Worm (Caenorhabditis elegans) whole organism, L3 larva: Measurements from ENCODE around the gene col-39.
A peak's percentile ranks its signal among the peaks of the same experiment; 100 is the strongest.

Source experiments
- R02D3.7 ChIP-seq: fragments of 150-350 bp; optimal IDR thresholded peaks from 2 replicates; lab custom pipeline; 2014; ENCODE audit warnings: missing biosample characterization, missing genetic modification characterization
- ZK546.5 ChIP-seq: sonication (generic microtip); optimal IDR thresholded peaks from 2 replicates; lab custom pipeline; 2017; ENCODE audit warnings: missing biosample characterization, missing genetic modification characterization
- aly-2 ChIP-seq: fragments of 150-350 bp; optimal IDR thresholded peaks from 2 replicates; lab custom pipeline; 2014; ENCODE audit warnings: missing biosample characterization, missing genetic modification characterization
- ama-1 ChIP-seq: fragments of 150-350 bp; optimal IDR thresholded peaks from 2 replicates; lab custom pipeline; 2018
- ceh-9 ChIP-seq: sonication (generic microtip); optimal IDR thresholded peaks from 2 replicates; lab custom pipeline; 2018; ENCODE audit warnings: missing biosample characterization, missing genetic modification characterization
- daf-12 ChIP-seq: fragments of 150-350 bp; optimal IDR thresholded peaks from 2 replicates; lab custom pipeline; 2014; ENCODE audit warnings: missing biosample characterization, missing genetic modification reagents, missing genetic modification characterization
- egl-27 ChIP-seq: sonication (generic microtip); optimal IDR thresholded peaks from 4 replicates; lab custom pipeline; 2017; ENCODE audit warnings: missing biosample characterization, missing genetic modification reagents, missing genetic modification characterization
- egl-5 ChIP-seq: fragments of 150-350 bp; optimal IDR thresholded peaks from 2 replicates; lab custom pipeline; 2017; ENCODE audit warnings: missing biosample characterization, missing genetic modification reagents, missing genetic modification characterization, inconsistent platforms
- elt-1 ChIP-seq: fragments of 150-350 bp; optimal IDR thresholded peaks from 2 replicates; lab custom pipeline; 2014; ENCODE audit warnings: missing biosample characterization, missing genetic modification characterization
- elt-2 ChIP-seq: sonication (generic microtip); optimal IDR thresholded peaks from 2 replicates; lab custom pipeline; 2016; ENCODE audit warnings: missing genetic modification reagents, mild to moderate bottlenecking, missing genetic modification characterization, missing compliant biosample characterization
- elt-3 ChIP-seq, 3 experiments: fragments of 150-350 bp in 1 of 3; sonication (generic microtip) in 2 of 3; optimal IDR thresholded peaks; 2 replicates in 2 of 3; 4 replicates in 1 of 3; lab custom pipeline; 2014 to 2017; ENCODE audit warnings: missing biosample characterization in 3 of 3, missing genetic modification characterization in 3 of 3
- eor-1 ChIP-seq, 2 experiments: fragments of 150-350 bp; optimal IDR thresholded peaks; 2 replicates each; lab custom pipeline; 2014 to 2018; ENCODE audit warnings: missing biosample characterization in 2 of 2, missing genetic modification characterization in 2 of 2
- hmg-11 ChIP-seq: sonication (generic microtip); optimal IDR thresholded peaks from 2 replicates; lab custom pipeline; 2016; ENCODE audit warnings: missing genetic modification characterization, missing compliant biosample characterization
- lin-15B ChIP-seq: fragments of 150-350 bp; optimal IDR thresholded peaks from 2 replicates; lab custom pipeline; 2014; ENCODE audit warnings: missing biosample characterization, missing genetic modification characterization
- lin-39 ChIP-seq: fragments of 150-350 bp; optimal IDR thresholded peaks from 2 replicates; lab custom pipeline; 2018; ENCODE audit warnings: missing biosample characterization, missing genetic modification reagents, missing genetic modification characterization
- lsy-12 ChIP-seq: sonication (generic microtip); optimal IDR thresholded peaks from 2 replicates; lab custom pipeline; 2016; ENCODE audit warnings: mild to moderate bottlenecking, missing genetic modification characterization, missing compliant biosample characterization
- mdl-1 ChIP-seq: fragments of 150-350 bp; optimal IDR thresholded peaks from 2 replicates; lab custom pipeline; 2014; ENCODE audit warnings: missing biosample characterization, missing genetic modification characterization
- nfya-1 ChIP-seq: sonication (generic microtip); optimal IDR thresholded peaks from 2 replicates; lab custom pipeline; 2017; ENCODE audit warnings: missing genetic modification characterization, mild to moderate bottlenecking, missing compliant biosample characterization, antibody characterized with exemption, moderate library complexity; ENCODE audit not compliant: insufficient read depth
- nhr-11 ChIP-seq: fragments of 150-350 bp; optimal IDR thresholded peaks from 2 replicates; lab custom pipeline; 2014; ENCODE audit warnings: missing biosample characterization, missing genetic modification characterization
- nhr-23 ChIP-seq: fragments of 150-350 bp; optimal IDR thresholded peaks from 2 replicates; lab custom pipeline; 2014; ENCODE audit warnings: missing biosample characterization, missing genetic modification reagents, missing genetic modification characterization
- nhr-237 ChIP-seq: fragments of 150-350 bp; optimal IDR thresholded peaks from 2 replicates; lab custom pipeline; 2014; ENCODE audit warnings: missing biosample characterization, missing genetic modification characterization
- nhr-25 ChIP-seq: sonication (generic microtip); optimal IDR thresholded peaks from 2 replicates; lab custom pipeline; 2017; ENCODE audit warnings: missing biosample characterization, missing genetic modification characterization
- nhr-43 ChIP-seq: sonication (generic microtip); optimal IDR thresholded peaks from 2 replicates; lab custom pipeline; 2016; ENCODE audit warnings: mild to moderate bottlenecking, missing genetic modification characterization, missing compliant biosample characterization; ENCODE audit not compliant: poor library complexity, severe bottlenecking
- nhr-67 ChIP-seq: fragments of 150-350 bp; optimal IDR thresholded peaks from 2 replicates; lab custom pipeline; 2014; ENCODE audit warnings: missing biosample characterization, missing genetic modification characterization
- nhr-77 ChIP-seq: fragments of 150-350 bp; optimal IDR thresholded peaks from 2 replicates; lab custom pipeline; 2014; ENCODE audit warnings: missing biosample characterization, missing genetic modification characterization
- pha-4 ChIP-seq: fragments of 150-350 bp; optimal IDR thresholded peaks from 2 replicates; lab custom pipeline; 2014; ENCODE audit warnings: missing biosample characterization, missing genetic modification reagents, missing genetic modification characterization
- pqm-1 ChIP-seq: fragments of 150-350 bp; optimal IDR thresholded peaks from 2 replicates; lab custom pipeline; 2017; ENCODE audit warnings: missing biosample characterization, missing genetic modification characterization, inconsistent platforms
- sea-2 ChIP-seq: fragments of 150-350 bp; sonication (generic microtip); optimal IDR thresholded peaks from 4 replicates; lab custom pipeline; 2014; ENCODE audit warnings: missing biosample characterization, missing genetic modification reagents, missing genetic modification characterization
- skn-1 ChIP-seq: fragments of 150-350 bp; optimal IDR thresholded peaks from 2 replicates; lab custom pipeline; 2014; ENCODE audit warnings: missing biosample characterization, missing genetic modification characterization
- tbx-2 ChIP-seq: sonication (generic microtip); optimal IDR thresholded peaks from 2 replicates; lab custom pipeline; 2016; ENCODE audit warnings: mild to moderate bottlenecking, missing genetic modification characterization, missing compliant biosample characterization
- unc-62 ChIP-seq: fragments of 150-350 bp; sonication (generic microtip); optimal IDR thresholded peaks from 4 replicates; lab custom pipeline; 2014; ENCODE audit warnings: missing biosample characterization, missing genetic modification reagents, missing genetic modification characterization
- ztf-11 ChIP-seq: fragments of 150-350 bp; optimal IDR thresholded peaks from 2 replicates; lab custom pipeline; 2014; ENCODE audit warnings: missing biosample characterization, missing genetic modification characterization
- ztf-4 ChIP-seq: fragments of 150-350 bp; optimal IDR thresholded peaks from 2 replicates; lab custom pipeline; 2014; ENCODE audit warnings: missing biosample characterization, missing genetic modification characterization

The col-39 gene

ce11 chrII:10659585-10659984 is 45.1 kb upstream of the col-39 start:
- TF ChIP-seq nhr-237 (tag; lab: Kevin White, UChicago): no peak
- TF ChIP-seq aly-2 (tag; lab: Kevin White, UChicago): no peak
- no peak for TF ChIP-seq sea-2
- no peak for TF ChIP-seq nhr-11 (tag; lab: Kevin White, UChicago)
- TF ChIP-seq ceh-9 (tag; lab: Kevin White, UChicago): no peak
- TF ChIP-seq pqm-1 (tag; lab: Kevin White, UChicago): no peak
- no peak for TF ChIP-seq egl-27 (tag; lab: Kevin White, UChicago)
- TF ChIP-seq ZK546.5: no peak
- no peak for TF ChIP-seq R02D3.7

DNA sequence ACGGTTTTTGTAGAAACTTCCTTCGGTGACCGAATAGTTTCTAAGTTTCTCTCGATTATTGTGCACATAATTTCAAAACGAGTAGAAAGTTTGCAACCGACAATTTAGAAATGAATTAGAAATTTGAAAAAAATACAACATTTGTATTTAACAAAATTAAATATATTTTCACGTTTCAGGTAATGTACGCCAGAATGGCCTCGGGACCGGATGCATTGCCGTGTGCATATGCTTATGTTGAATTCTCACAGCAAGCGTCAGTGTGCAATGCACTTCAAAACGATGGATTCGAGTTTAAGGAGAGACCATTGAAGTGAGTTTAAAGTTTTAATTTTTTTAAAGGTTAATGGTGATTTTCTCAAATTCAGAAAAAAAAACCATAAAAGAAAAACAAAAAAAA is 43.8 kb upstream of the col-39 start, which contains the start of gene marc-2:
TSS of gene marc-2 (minus strand) at position 101 of the 400 bp plus-strand sequence.
- TF ChIP-seq nhr-23 (tag; lab: Kevin White, UChicago) (no peak), eor-1 (tag; optimal IDR thresholded peaks at IDR 0.05; lab: Kevin White, UChicago) (no peak), elt-1 (tag; lab: Kevin White, UChicago) (no peak), unc-62 (GFP tag; lab: Kevin White, UChicago) (no peak), elt-3 (tag; optimal IDR thresholded peaks at IDR 0.05; lab: Kevin White, UChicago) (no peak), tbx-2 (tag; lab: Kevin White, UChicago) (no peak), ztf-4 (tag; lab: Kevin White, UChicago) (no peak), daf-12 (no peak), egl-5 (no peak), nhr-77 (tag; lab: Kevin White, UChicago) (no peak), ama-1 (lab: Kevin White, UChicago) (no peak), nhr-11 (tag; lab: Kevin White, UChicago) (no peak), nhr-25 (tag; lab: Kevin White, UChicago) (no peak), lin-15B (tag; lab: Kevin White, UChicago) (no peak), nhr-67 (tag; lab: Kevin White, UChicago) (no peak), R02D3.7 (no peak), ztf-11 (tag; lab: Kevin White, UChicago) (no peak), nhr-237 (tag; lab: Kevin White, UChicago) (no peak)

- TF ChIP-seq nhr-43 (tag; lab: Kevin White, UChicago) (peak; percentile 59), daf-12 (no peak)
These were observed 43.2 kb upstream of the col-39 start for ce11 chrII:10661448-10662064.

DNA sequence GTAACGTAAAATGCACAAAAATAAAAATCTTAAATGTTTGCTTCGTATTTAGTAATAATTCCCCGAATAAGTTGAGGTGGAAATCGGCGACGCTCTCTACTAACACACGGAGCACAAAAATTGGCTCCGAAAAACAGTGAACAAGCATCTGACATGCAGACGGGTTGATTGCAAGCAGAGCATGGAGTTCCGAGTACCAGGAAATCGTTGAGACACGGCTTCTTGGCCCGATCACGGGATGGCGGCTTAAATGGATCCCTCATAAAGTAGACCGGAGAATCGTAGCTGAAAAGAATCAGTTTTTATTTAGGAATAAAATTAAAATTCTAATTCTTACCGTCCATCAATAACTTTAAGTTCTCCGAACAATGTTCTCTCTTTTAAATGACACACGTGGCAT is 42.4 kb upstream of the col-39 start:
- TF ChIP-seq R02D3.7 (no peak), lsy-12 (tag; lab: Kevin White, UChicago) (no peak), lin-39 (no peak), elt-2 (tag; lab: Kevin White, UChicago) (no peak), hmg-11 (tag; lab: Kevin White, UChicago) (no peak), nfya-1 (tag; lab: Kevin White, UChicago) (no peak)

DNA sequence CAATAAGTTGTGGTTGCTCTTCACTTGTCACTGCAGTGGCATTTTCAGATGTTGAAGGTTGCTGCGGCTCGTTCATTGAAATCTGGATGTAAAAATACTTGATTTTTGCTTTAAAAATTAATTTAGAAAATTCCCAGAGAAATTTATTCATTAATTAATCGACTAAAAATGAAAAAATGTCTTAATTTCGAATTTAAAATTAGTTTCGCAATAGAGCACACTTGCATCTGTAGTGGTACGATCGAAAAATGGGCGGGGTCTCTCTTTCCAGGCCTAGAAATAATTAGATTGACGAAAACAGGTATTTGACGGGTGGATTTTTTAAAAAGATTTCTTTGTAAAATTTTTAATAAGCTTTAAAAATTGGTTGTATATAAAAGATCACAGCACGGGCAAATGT is 42.0 kb upstream of the col-39 start, which contains the start of gene D2089.8:
TSS of gene D2089.8 (minus strand) at position 84 of the 400 bp plus-strand sequence.
- TF ChIP-seq mdl-1 (tag; lab: Kevin White, UChicago): no peak
- no peak for TF ChIP-seq egl-27 (tag; lab: Kevin White, UChicago)
- TF ChIP-seq pha-4 (tag; lab: Kevin White, UChicago): peak; percentile 43
- TF ChIP-seq skn-1 (tag; lab: Kevin White, UChicago): no peak
- TF ChIP-seq nhr-77 (tag; lab: Kevin White, UChicago): no peak
- no peak for TF ChIP-seq elt-1 (tag; lab: Kevin White, UChicago)
- peak; percentile 18 for TF ChIP-seq nfya-1 (tag; lab: Kevin White, UChicago)
- no peak for TF ChIP-seq aly-2 (tag; lab: Kevin White, UChicago)
